Worm (Caenorhabditis elegans): ENCODE results near the gene F44E2.10.

The F44E2.10 gene

ce11 chrIII:8797211-8797733 is 33.6 kb downstream of the F44E2.10 start:
- TF ChIP-seq lsy-2 (tag; optimal IDR thresholded peaks at IDR 0.05) (peak; percentile 62), M03D4.4 (tag; optimal IDR thresholded peaks at IDR 0.05) (peak; percentile 25), drap-1 (GFP tag; optimal IDR thresholded peaks at IDR 0.05) (peak; percentile 6), cnd-1 (tag; optimal IDR thresholded peaks at IDR 0.05) (no peak), elt-3 (tag; optimal IDR thresholded peaks at IDR 0.05) (peak; percentile 63), ces-1 (GFP tag; optimal IDR thresholded peaks at IDR 0.05) (peak; percentile 48), elt-1 (tag; optimal IDR thresholded peaks at IDR 0.05; ENCODE audit: borderline replicate concordance, insufficient read depth) (peak; percentile 1), nhr-2 (tag; optimal IDR thresholded peaks at IDR 0.05) (no peak)

DNA sequence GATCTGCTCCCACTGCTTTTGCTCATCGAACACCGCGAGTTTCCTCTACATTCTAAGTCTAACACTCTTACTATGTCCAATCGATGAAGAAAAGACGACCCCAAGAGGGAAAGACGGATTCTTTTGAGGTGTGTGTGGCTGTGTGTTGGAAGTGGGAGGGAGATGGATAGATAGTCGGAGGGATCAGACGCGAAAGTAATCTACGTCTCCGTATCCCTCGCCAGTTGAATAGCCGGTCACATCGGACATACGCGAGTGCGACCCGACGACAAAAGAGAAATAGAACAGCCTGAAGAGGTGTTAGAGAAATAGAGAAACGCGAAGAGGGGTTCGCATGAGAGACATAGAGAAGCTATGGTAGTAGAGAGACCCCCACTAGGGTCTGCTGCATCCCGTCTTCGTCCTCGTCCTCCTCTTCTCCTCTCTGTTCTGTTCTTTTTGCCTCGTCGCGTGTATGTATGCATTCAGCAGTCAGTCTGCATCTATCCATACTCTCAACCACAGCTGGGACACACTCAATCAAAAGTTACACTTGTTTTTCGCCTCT is 35.2 kb downstream of the F44E2.10 start:
- peak; percentile 88 for TF ChIP-seq ham-2 (GFP tag; optimal IDR thresholded peaks at IDR 0.05)
- TF ChIP-seq nhr-2 (tag; optimal IDR thresholded peaks at IDR 0.05) = peak; percentile 100
- no peak for TF ChIP-seq snpc-4 (tag; optimal IDR thresholded peaks at IDR 0.05)
- peak; percentile 4 for TF ChIP-seq nhr-76 (tag; optimal IDR thresholded peaks at IDR 0.05)
- no peak for TF ChIP-seq elt-1 (tag; optimal IDR thresholded peaks at IDR 0.05; ENCODE audit: borderline replicate concordance, insufficient read depth)
- TF ChIP-seq drap-1 (GFP tag; optimal IDR thresholded peaks at IDR 0.05) = peak; percentile 65
- peak; percentile 65 for TF ChIP-seq nhr-237 (tag; optimal IDR thresholded peaks at IDR 0.05)
- TF ChIP-seq unc-39 (tag; optimal IDR thresholded peaks at IDR 0.05) = no peak
- TF ChIP-seq sptf-1 (tag; optimal IDR thresholded peaks at IDR 0.05) = peak; percentile 69
- TF ChIP-seq pha-4 (tag; optimal IDR thresholded peaks at IDR 0.05) = peak; percentile 90
- peak; percentile 77 for TF ChIP-seq ztf-11 (tag; optimal IDR thresholded peaks at IDR 0.05)
- TF ChIP-seq tbx-8 (GFP tag; optimal IDR thresholded peaks at IDR 0.05) = no peak
- peak; percentile 84 for TF ChIP-seq lin-13 (tag; optimal IDR thresholded peaks at IDR 0.05)
- peak; percentile 79 for TF ChIP-seq lsy-2 (tag; optimal IDR thresholded peaks at IDR 0.05)
- TF ChIP-seq cnd-1 (tag; optimal IDR thresholded peaks at IDR 0.05) = peak; percentile 82
- TF ChIP-seq mls-2 (tag; optimal IDR thresholded peaks at IDR 0.05) = peak; percentile 67
- peak; percentile 66 for TF ChIP-seq hlh-1 (tag; optimal IDR thresholded peaks at IDR 0.05)
- peak; percentile 74 for TF ChIP-seq mep-1 (tag; optimal IDR thresholded peaks at IDR 0.05)
- no peak for TF ChIP-seq flh-1 (GFP tag; optimal IDR thresholded peaks at IDR 0.05)
- peak; percentile 57 for TF ChIP-seq ceh-83 (GFP tag; optimal IDR thresholded peaks at IDR 0.05)
- TF ChIP-seq M03D4.4 (tag; optimal IDR thresholded peaks at IDR 0.05) = peak; percentile 41
- TF ChIP-seq zip-8 (tag; optimal IDR thresholded peaks at IDR 0.05) = no peak
- no peak for TF ChIP-seq blmp-1 (tag; optimal IDR thresholded peaks at IDR 0.05)
- TF ChIP-seq unc-62 (GFP tag; optimal IDR thresholded peaks at IDR 0.05) = peak; percentile 95
- no peak for TF ChIP-seq nhr-12 (tag; optimal IDR thresholded peaks at IDR 0.05)
- peak; percentile 95 for TF ChIP-seq unc-120 (tag; optimal IDR thresholded peaks at IDR 0.05; ENCODE audit: poor library complexity, severe bottlenecking)
- peak; percentile 88 for TF ChIP-seq ceh-39 (tag; optimal IDR thresholded peaks at IDR 0.05)
- TF ChIP-seq nhr-28 (tag; optimal IDR thresholded peaks at IDR 0.05) = peak; percentile 15
- no peak for TF ChIP-seq ceh-43 (GFP tag; optimal IDR thresholded peaks at IDR 0.05)
- peak; percentile 86 for TF ChIP-seq ces-1 (GFP tag; optimal IDR thresholded peaks at IDR 0.05)

DNA sequence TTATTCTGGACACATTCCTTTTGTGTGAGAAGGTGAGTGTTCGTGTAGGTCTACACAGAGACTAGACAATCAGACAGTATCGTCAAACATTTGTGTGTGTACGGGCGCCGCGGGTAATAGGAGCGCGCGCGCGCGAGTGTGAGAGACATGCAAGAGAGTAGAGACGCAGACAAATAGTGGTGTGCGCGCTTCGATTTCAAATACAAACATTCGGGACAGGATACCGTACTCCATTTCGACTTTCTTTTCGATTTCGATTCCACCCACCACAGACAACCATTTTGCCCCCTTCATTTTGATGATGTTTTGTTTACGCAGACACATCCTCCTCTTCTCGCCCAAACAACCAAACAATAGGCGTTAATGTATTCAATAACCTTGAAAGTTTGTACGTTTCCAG is 36.1 kb downstream of the F44E2.10 start:
- TF ChIP-seq ham-2 (GFP tag; optimal IDR thresholded peaks at IDR 0.05) (peak; percentile 48), sptf-1 (tag; optimal IDR thresholded peaks at IDR 0.05) (peak; percentile 7), mls-2 (tag; optimal IDR thresholded peaks at IDR 0.05) (no peak), sem-2 (GFP tag; optimal IDR thresholded peaks at IDR 0.05) (no peak), lin-13 (tag; optimal IDR thresholded peaks at IDR 0.05) (peak; percentile 11), ceh-83 (GFP tag; optimal IDR thresholded peaks at IDR 0.05) (no peak), bed-3 (GFP tag; optimal IDR thresholded peaks at IDR 0.05) (no peak), mab-5 (tag; optimal IDR thresholded peaks at IDR 0.05) (no peak), lsy-2 (tag; optimal IDR thresholded peaks at IDR 0.05) (peak; percentile 73), elt-1 (tag; optimal IDR thresholded peaks at IDR 0.05; ENCODE audit: borderline replicate concordance, insufficient read depth) (no peak), elt-3 (tag; optimal IDR thresholded peaks at IDR 0.05) (peak; percentile 2), ceh-39 (tag; optimal IDR thresholded peaks at IDR 0.05) (no peak), snpc-4 (tag; optimal IDR thresholded peaks at IDR 0.05) (no peak), nhr-2 (tag; optimal IDR thresholded peaks at IDR 0.05) (no peak), lin-32 (GFP tag; optimal IDR thresholded peaks at IDR 0.05) (no peak), nhr-237 (tag; optimal IDR thresholded peaks at IDR 0.05) (peak; percentile 27), unc-120 (tag; optimal IDR thresholded peaks at IDR 0.05; ENCODE audit: poor library complexity, severe bottlenecking) (no peak), M03D4.4 (tag; optimal IDR thresholded peaks at IDR 0.05) (no peak), hlh-1 (tag; optimal IDR thresholded peaks at IDR 0.05) (no peak), ztf-11 (tag; optimal IDR thresholded peaks at IDR 0.05) (no peak), pha-4 (tag; optimal IDR thresholded peaks at IDR 0.05) (peak; percentile 90), nhr-28 (tag; optimal IDR thresholded peaks at IDR 0.05) (no peak), ces-1 (GFP tag; optimal IDR thresholded peaks at IDR 0.05) (no peak), ceh-43 (GFP tag; optimal IDR thresholded peaks at IDR 0.05) (no peak), unc-39 (tag; optimal IDR thresholded peaks at IDR 0.05) (no peak), tbx-8 (GFP tag; optimal IDR thresholded peaks at IDR 0.05) (no peak), unc-62 (GFP tag; optimal IDR thresholded peaks at IDR 0.05) (no peak), zip-8 (tag; optimal IDR thresholded peaks at IDR 0.05) (no peak), nhr-76 (tag; optimal IDR thresholded peaks at IDR 0.05) (no peak), flh-1 (GFP tag; optimal IDR thresholded peaks at IDR 0.05) (peak; percentile 19), blmp-1 (tag; optimal IDR thresholded peaks at IDR 0.05) (peak; percentile 28), cnd-1 (tag; optimal IDR thresholded peaks at IDR 0.05) (no peak), mep-1 (tag; optimal IDR thresholded peaks at IDR 0.05) (no peak), nhr-12 (tag; optimal IDR thresholded peaks at IDR 0.05) (no peak), drap-1 (GFP tag; optimal IDR thresholded peaks at IDR 0.05) (peak; percentile 51)
